Worm (Caenorhabditis elegans) whole organism, late embryonic: ENCODE results near the gene sid-3.

Source experiments
- ama-1 ChIP-seq: fragments of 150-350 bp; optimal IDR thresholded peaks from 2 replicates; lab custom pipeline; 2014
- ceh-9 ChIP-seq: sonication (generic microtip); optimal IDR thresholded peaks from 2 replicates; lab custom pipeline; 2016; ENCODE audit warnings: mild to moderate bottlenecking, missing genetic modification characterization, inconsistent platforms, missing compliant biosample characterization
- pqm-1 ChIP-seq: sonication (generic microtip); optimal IDR thresholded peaks from 2 replicates; lab custom pipeline; 2016; ENCODE audit warnings: missing genetic modification characterization, missing compliant biosample characterization

ce11 chrX:17140447-17140846 lies 45.7 kb upstream of the sid-3 start:
- TF ChIP-seq ama-1 (lab: Kevin White, UChicago) = no peak
- no peak for TF ChIP-seq ceh-9
- TF ChIP-seq pqm-1 = no peak
